3 fruit fly cellular contexts compared by ENCODE assay signal in the genomic region with DNA sequence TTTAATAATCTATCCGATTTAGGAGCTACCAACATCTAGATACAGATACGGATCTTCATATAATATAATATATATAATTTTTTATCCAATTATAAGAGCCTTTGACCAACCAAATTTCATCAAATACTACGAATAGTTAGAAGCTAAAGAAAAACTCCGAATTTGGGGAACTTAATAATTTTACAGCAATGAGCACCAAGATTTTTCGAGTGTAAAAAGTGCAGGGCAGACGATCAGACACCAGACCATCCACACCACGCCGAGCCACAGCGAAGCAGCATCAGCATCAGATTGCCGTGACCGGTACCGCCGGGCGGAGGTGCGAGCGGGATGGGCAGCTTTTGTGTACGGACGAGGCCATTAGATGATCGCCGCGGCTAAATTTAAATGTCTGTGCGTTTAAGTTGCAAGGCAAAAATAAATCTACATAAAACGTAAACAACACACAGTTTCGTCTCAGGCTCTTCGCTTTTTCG.
TF ChIP-seq lines count a peak whose summit lies in the region.

No protein-coding gene starts in this region.

- no peak for TF ChIP-seq CTCF in whole organism, embryonic (GFP tag; optimal IDR thresholded peaks at IDR 0.05; lab: Kevin White, UChicago)

TF ChIP-seq in whole organism, embryonic, 481 proteins besides CTCF, POLR2A, EP300 and RAD21 (continues in another document):
- TF ChIP-seq CG4617 (GFP tag; optimal IDR thresholded peaks at IDR 0.05; lab: Kevin White, UChicago; ENCODE audit: borderline replicate concordance), result no peak
- TF ChIP-seq CrebB (tag; optimal IDR thresholded peaks at IDR 0.05; lab: Kevin White, UChicago), result no peak
- peak; percentile 23 for TF ChIP-seq CG10267 (tag; optimal IDR thresholded peaks at IDR 0.05; lab: Kevin White, UChicago)
- no peak for TF ChIP-seq CG2202 (tag; optimal IDR thresholded peaks at IDR 0.05; lab: Kevin White, UChicago)
- TF ChIP-seq CG4424 (GFP tag; optimal IDR thresholded peaks at IDR 0.05; lab: Kevin White, UChicago), result peak; percentile 10
- 0 out of 3 replicates have a peak, but pooled peaks have one; percentile 32 for TF ChIP-seq mld (GFP tag; IDR thresholded peaks at IDR 0.05; lab: Robert Waterston, UW; ENCODE audit: partially characterized antibody)
- no peak for TF ChIP-seq MESR4 (GFP tag; optimal IDR thresholded peaks at IDR 0.05; lab: Kevin White, UChicago)
- peak; percentile 21 for TF ChIP-seq tio (GFP tag; optimal IDR thresholded peaks at IDR 0.05; lab: Kevin White, UChicago)
- no peak for TF ChIP-seq prd (optimal IDR thresholded peaks at IDR 0.05; lab: Kevin White, UChicago)
- TF ChIP-seq prd (GFP tag; IDR thresholded peaks at IDR 0.05; lab: Robert Waterston, UW), result peak; percentile 51; the same call in 1 of the 3 replicates
- peak in 1 of 2 experiments; percentile 45 for TF ChIP-seq Hr51 (GFP tag; optimal IDR thresholded peaks at IDR 0.05; lab: Kevin White, UChicago)
- peak; percentile 44 for TF ChIP-seq CG30403 (GFP tag; optimal IDR thresholded peaks at IDR 0.05; lab: Kevin White, UChicago)
- no peak for TF ChIP-seq HmgD (GFP tag; optimal IDR thresholded peaks at IDR 0.05; lab: Kevin White, UChicago)
- no peak for TF ChIP-seq lov (optimal IDR thresholded peaks at IDR 0.05; lab: Kevin White, UChicago)
- TF ChIP-seq lov (GFP tag; IDR thresholded peaks at IDR 0.05; lab: Robert Waterston, UW), result 0 out of 3 replicates have a peak, but pooled peaks have one; percentile 19
- TF ChIP-seq CG17385 (GFP tag; optimal IDR thresholded peaks at IDR 0.05; lab: Kevin White, UChicago), result peak; percentile 21
- TF ChIP-seq Xrp1 (GFP tag; IDR thresholded peaks at IDR 0.05; lab: Robert Waterston, UW), result peak; percentile 63
- peak; percentile 11 for TF ChIP-seq CG8924 (tag; optimal IDR thresholded peaks at IDR 0.05; lab: Kevin White, UChicago)
- no peak for TF ChIP-seq slou (GFP tag; optimal IDR thresholded peaks at IDR 0.05; lab: Kevin White, UChicago)
- TF ChIP-seq Xbp1 (GFP tag; optimal IDR thresholded peaks at IDR 0.05; lab: Kevin White, UChicago), result peak; percentile 5
- no peak; the same call in 1 of the 2 replicates for TF ChIP-seq sob (GFP tag; IDR thresholded peaks at IDR 0.05; lab: Robert Waterston, UW)
- TF ChIP-seq CG14710 (tag; optimal IDR thresholded peaks at IDR 0.05; lab: Kevin White, UChicago), result peak; percentile 40
- TF ChIP-seq sc (optimal IDR thresholded peaks at IDR 0.05; lab: Kevin White, UChicago), result no peak
- TF ChIP-seq sc (GFP tag; optimal IDR thresholded peaks at IDR 0.05; lab: Kevin White, UChicago), result peak; percentile 42
- no peak for TF ChIP-seq gt (GFP tag; IDR thresholded peaks at IDR 0.05; lab: Robert Waterston, UW)
- TF ChIP-seq gcm (GFP tag; optimal IDR thresholded peaks at IDR 0.05; lab: Kevin White, UChicago), result peak; percentile 27
- 0 out of 3 replicates have a peak, but pooled peaks have one; percentile 26 for TF ChIP-seq dysf (GFP tag; IDR thresholded peaks at IDR 0.05; lab: Robert Waterston, UW)

TF ChIP-seq in whole organism, prepupa, 60 proteins besides CTCF, POLR2A, EP300 and RAD21 (continues in another document):
- TF ChIP-seq CG10669 (GFP tag; optimal IDR thresholded peaks at IDR 0.05; lab: Kevin White, UChicago) (no peak), pdm3 (GFP tag; optimal IDR thresholded peaks at IDR 0.05; lab: Kevin White, UChicago) (no peak), CG6276 (GFP tag; optimal IDR thresholded peaks at IDR 0.05; lab: Kevin White, UChicago) (peak; percentile 50), Eip93F (GFP tag; optimal IDR thresholded peaks at IDR 0.05; lab: Kevin White, UChicago) (no peak), cyc (GFP tag; optimal IDR thresholded peaks at IDR 0.05; lab: Kevin White, UChicago) (no peak), dac (GFP tag; optimal IDR thresholded peaks at IDR 0.05; lab: Kevin White, UChicago) (no peak), eg (GFP tag; IDR thresholded peaks at IDR 0.05; lab: Robert Waterston, UW) (peak; percentile 51), Blimp-1 (GFP tag; optimal IDR thresholded peaks at IDR 0.05; lab: Kevin White, UChicago) (no peak), ss (GFP tag; optimal IDR thresholded peaks at IDR 0.05; lab: Kevin White, UChicago) (no peak), acj6 (GFP tag; optimal IDR thresholded peaks at IDR 0.05; lab: Kevin White, UChicago) (peak; percentile 48), Ets96B (tag; optimal IDR thresholded peaks at IDR 0.05; lab: Kevin White, UChicago) (peak; percentile 39), CG11902 (GFP tag; optimal IDR thresholded peaks at IDR 0.05; lab: Kevin White, UChicago) (no peak), achi (GFP tag; optimal IDR thresholded peaks at IDR 0.05; lab: Kevin White, UChicago) (peak; percentile 38), topi (GFP tag; optimal IDR thresholded peaks at IDR 0.05; lab: Kevin White, UChicago) (no peak), CG3919 (GFP tag; optimal IDR thresholded peaks at IDR 0.05; lab: Kevin White, UChicago) (peak; percentile 30), Eip75B (GFP tag; optimal IDR thresholded peaks at IDR 0.05; lab: Kevin White, UChicago) (no peak), salr (GFP tag; optimal IDR thresholded peaks at IDR 0.05; lab: Kevin White, UChicago) (peak in 1 of 2 experiments; percentile 64), CG10631 (GFP tag; optimal IDR thresholded peaks at IDR 0.05; lab: Kevin White, UChicago) (peak; percentile 45), fd85E (GFP tag; optimal IDR thresholded peaks at IDR 0.05; lab: Kevin White, UChicago) (no peak), dsx (GFP tag; optimal IDR thresholded peaks at IDR 0.05; lab: Kevin White, UChicago; ENCODE audit: poor library complexity, severe bottlenecking) (no peak), vri (GFP tag; optimal IDR thresholded peaks at IDR 0.05; lab: Kevin White, UChicago) (no peak), Met (GFP tag; optimal IDR thresholded peaks at IDR 0.05; lab: Kevin White, UChicago) (no peak), CG16779 (tag; optimal IDR thresholded peaks at IDR 0.05; lab: Kevin White, UChicago) (no peak), CG31627 (GFP tag; optimal IDR thresholded peaks at IDR 0.05; lab: Kevin White, UChicago) (no peak), CG6792 (GFP tag; optimal IDR thresholded peaks at IDR 0.05; lab: Kevin White, UChicago) (no peak), CG9139 (GFP tag; optimal IDR thresholded peaks at IDR 0.05; lab: Kevin White, UChicago) (no peak), Ets21C (GFP tag; optimal IDR thresholded peaks at IDR 0.05; lab: Kevin White, UChicago) (no peak), Sox14 (GFP tag; optimal IDR thresholded peaks at IDR 0.05; lab: Kevin White, UChicago) (no peak), CG6854 (GFP tag; optimal IDR thresholded peaks at IDR 0.05; lab: Kevin White, UChicago) (no peak), lz (GFP tag; optimal IDR thresholded peaks at IDR 0.05; lab: Kevin White, UChicago) (no peak), CG6808 (GFP tag; optimal IDR thresholded peaks at IDR 0.05; lab: Kevin White, UChicago) (no peak)

TF ChIP-seq in whole organism, pupa, 21 proteins besides CTCF, POLR2A, EP300 and RAD21:
- TF ChIP-seq CG17806 (tag; optimal IDR thresholded peaks at IDR 0.05; lab: Kevin White, UChicago) (peak; percentile 10), CG8159 (tag; optimal IDR thresholded peaks at IDR 0.05; lab: Kevin White, UChicago) (no peak), gl (tag; optimal IDR thresholded peaks at IDR 0.05; lab: Kevin White, UChicago) (no peak), CG32121 (GFP tag; IDR thresholded peaks at IDR 0.05; lab: Robert Waterston, UW) (no peak), CG34367 (tag; optimal IDR thresholded peaks at IDR 0.05; lab: Kevin White, UChicago) (no peak), CG12605 (GFP tag; IDR thresholded peaks at IDR 0.05; lab: Robert Waterston, UW) (no peak), CG8301 (tag; optimal IDR thresholded peaks at IDR 0.05; lab: Kevin White, UChicago) (peak; percentile 55), fd96Ca (GFP tag; IDR thresholded peaks at IDR 0.05; lab: Robert Waterston, UW) (no peak), CG9948 (tag; optimal IDR thresholded peaks at IDR 0.05; lab: Kevin White, UChicago) (peak; percentile 38), Pif1B (GFP tag; optimal IDR thresholded peaks at IDR 0.05; lab: Kevin White, UChicago) (no peak), CG4496 (GFP tag; IDR thresholded peaks at IDR 0.05; lab: Robert Waterston, UW) (peak; percentile 57; the same call in 1 of the 3 replicates), Pif1A (GFP tag; optimal IDR thresholded peaks at IDR 0.05; lab: Kevin White, UChicago) (peak; percentile 17), EcR (GFP tag; optimal IDR thresholded peaks at IDR 0.05; lab: Kevin White, UChicago) (no peak), D1 (tag; optimal IDR thresholded peaks at IDR 0.05; lab: Kevin White, UChicago) (no peak), CG14655 (GFP tag; optimal IDR thresholded peaks at IDR 0.05; lab: Kevin White, UChicago) (peak; percentile 82)

Comparison
In these comparisons a context has a peak if more than half of its experiments do, and no peak if none do; other contexts are left out.
1. Of the 7 proteins assayed by ChIP-seq in both whole organism, embryonic and whole organism, prepupa: peak only in whole organism, embryonic: Blimp-1 and Sox102F; only in whole organism, prepupa: Lpt; in both: none; in neither: 4.